Worm (Caenorhabditis elegans) whole organism, young adult: ENCODE measurements around the gene F58G6.7.

Experiments used
- B0019.2 ChIP-seq: fragments of 200-800 bp; sonication (Bioruptor generic); conservative IDR thresholded peaks from 2 replicates; pipeline ENCODE4 v1.3.6; 2022; ENCODE audit warnings: missing genetic modification reagents, missing genetic modification characterization, missing compliant biosample characterization
- B0035.1 ChIP-seq: sonication (generic microtip); optimal IDR thresholded peaks from 2 replicates; lab custom pipeline; 2016; ENCODE audit warnings: missing genetic modification characterization, mild to moderate bottlenecking, missing compliant biosample characterization, missing genotype, missing genetic modification reagents
- B0336.3 ChIP-seq: fragments of 200-800 bp; sonication (Bioruptor generic); IDR thresholded peaks from 2 replicates; pipeline ENCODE4 v1.3.6; 2022; ENCODE audit warnings: missing genetic modification characterization, missing compliant biosample characterization
- F22D6.2 ChIP-seq: sonication (generic microtip); optimal IDR thresholded peaks from 2 replicates; lab custom pipeline; 2016; ENCODE audit warnings: mild to moderate bottlenecking, missing genetic modification characterization, missing compliant biosample characterization
- F55B11.4 ChIP-seq: sonication (generic microtip); optimal IDR thresholded peaks from 2 replicates; lab custom pipeline; 2016; ENCODE audit warnings: missing compliant biosample characterization, missing genetic modification characterization, borderline replicate concordance; ENCODE audit not compliant: insufficient read depth
- Y53F4B.3 ChIP-seq: fragments of 200-800 bp; sonication (Bioruptor generic); IDR thresholded peaks from 2 replicates; pipeline ENCODE4 v1.3.6; 2022; ENCODE audit warnings: missing genetic modification reagents, missing genetic modification characterization, missing compliant biosample characterization
- Y67H2A.10 ChIP-seq: fragments of 200-800 bp; sonication (Bioruptor generic); conservative IDR thresholded peaks from 2 replicates; pipeline ENCODE4 v1.3.6; 2022; ENCODE audit warnings: missing genetic modification reagents, missing genetic modification characterization, missing compliant biosample characterization
- Y95B8A.8 ChIP-seq: fragments of 200-800 bp; sonication (Bioruptor generic); IDR thresholded peaks from 2 replicates; pipeline ENCODE4 v1.3.6; 2022; ENCODE audit warnings: missing genetic modification reagents, missing genetic modification characterization, missing compliant biosample characterization
- aptf-3 ChIP-seq: fragments of 200-800 bp; sonication (Bioruptor generic); IDR thresholded peaks from 2 replicates; pipeline ENCODE4 v1.3.6; 2022; ENCODE audit warnings: missing genetic modification characterization, missing compliant biosample characterization
- atf-7 ChIP-seq: sonication (generic microtip); optimal IDR thresholded peaks from 2 replicates; lab custom pipeline; 2017; ENCODE audit warnings: mild to moderate bottlenecking, missing genetic modification characterization, missing compliant biosample characterization
- athp-1 ChIP-seq: sonication (generic microtip); optimal IDR thresholded peaks from 2 replicates; lab custom pipeline; 2017; ENCODE audit warnings: mild to moderate bottlenecking, missing genetic modification characterization, missing compliant biosample characterization
- attf-3 ChIP-seq: fragments of 200-800 bp; sonication (Bioruptor generic); conservative IDR thresholded peaks from 2 replicates; pipeline ENCODE4 v1.3.6; 2022; ENCODE audit warnings: missing genetic modification reagents, missing genetic modification characterization, missing compliant biosample characterization
- attf-6 ChIP-seq: fragments of 200-800 bp; sonication (Bioruptor generic); IDR thresholded peaks from 2 replicates; pipeline ENCODE4 v1.3.6; 2022; ENCODE audit warnings: missing genetic modification reagents, missing genetic modification characterization, missing compliant biosample characterization
- bed-1 ChIP-seq: fragments of 200-800 bp; sonication (Bioruptor generic); IDR thresholded peaks from 2 replicates; pipeline ENCODE4 v1.3.6; 2022; ENCODE audit warnings: missing genetic modification reagents, missing genetic modification characterization, missing compliant biosample characterization
- cebp-1 ChIP-seq, 2 experiments: fragments of 200-800 bp in 1 of 2; sonication (Bioruptor generic) in 1 of 2; sonication (generic microtip) in 1 of 2; IDR thresholded peaks in 1 of 2; optimal IDR thresholded peaks in 1 of 2; 2 replicates each; pipeline versions ENCODE4 v1.3.6 to Lab custom; 2017 to 2022; ENCODE audit warnings: missing compliant biosample characterization in 2 of 2, missing genetic modification characterization in 2 of 2, mild to moderate bottlenecking in 1 of 2, missing genetic modification reagents in 1 of 2, moderate library complexity in 1 of 2
- cebp-2 ChIP-seq: fragments of 200-800 bp; sonication (Bioruptor generic); IDR thresholded peaks from 2 replicates; pipeline ENCODE4 v1.3.6; 2022; ENCODE audit warnings: missing genetic modification characterization, missing compliant biosample characterization
- ceh-27 ChIP-seq: fragments of 200-800 bp; sonication (Bioruptor generic); optimal IDR thresholded peaks from 2 replicates; lab custom pipeline; 2018; ENCODE audit warnings: mild to moderate bottlenecking, missing genetic modification characterization, moderate library complexity, missing compliant biosample characterization
- ceh-40 ChIP-seq: fragments of 200-800 bp; sonication (Bioruptor generic); IDR thresholded peaks from 2 replicates; pipeline ENCODE4 v1.3.6; 2022; ENCODE audit warnings: missing genetic modification characterization, missing compliant biosample characterization
- fkh-3 ChIP-seq: sonication (generic microtip); optimal IDR thresholded peaks from 2 replicates; lab custom pipeline; 2016; ENCODE audit warnings: mild to moderate bottlenecking, missing genetic modification characterization, missing compliant biosample characterization
- him-1 ChIP-seq: sonication (generic microtip); optimal IDR thresholded peaks from 2 replicates; lab custom pipeline; 2016; ENCODE audit warnings: missing genotype, missing genetic modification reagents, missing genetic modification characterization, missing compliant biosample characterization
- hlh-12 ChIP-seq: sonication (generic microtip); optimal IDR thresholded peaks from 2 replicates; lab custom pipeline; 2016; ENCODE audit warnings: missing genetic modification characterization, missing compliant biosample characterization
- hmg-20 ChIP-seq: fragments of 200-800 bp; sonication (Bioruptor generic); IDR thresholded peaks from 2 replicates; pipeline ENCODE4 v1.3.6; 2022; ENCODE audit warnings: missing genetic modification reagents, missing genetic modification characterization, missing compliant biosample characterization
- lin-26 ChIP-seq: fragments of 200-800 bp; sonication (Bioruptor generic); IDR thresholded peaks from 2 replicates; pipeline ENCODE4 v1.3.6; 2022; ENCODE audit warnings: missing genetic modification reagents, missing genetic modification characterization, missing compliant biosample characterization
- lin-54 ChIP-seq: fragments of 200-800 bp; sonication (Bioruptor generic); optimal IDR thresholded peaks from 2 replicates; lab custom pipeline; 2018; ENCODE audit warnings: mild to moderate bottlenecking, missing genetic modification characterization, missing compliant biosample characterization
- madf-10 ChIP-seq: sonication (generic microtip); optimal IDR thresholded peaks from 2 replicates; lab custom pipeline; 2016; ENCODE audit warnings: mild to moderate bottlenecking, missing genetic modification characterization, missing compliant biosample characterization
- madf-3 ChIP-seq: fragments of 200-800 bp; sonication (Bioruptor generic); IDR thresholded peaks from 2 replicates; pipeline ENCODE4 v1.3.6; 2022; ENCODE audit warnings: missing genetic modification reagents, missing genetic modification characterization, missing compliant biosample characterization
- mel-28 ChIP-seq: sonication (generic microtip); optimal IDR thresholded peaks from 2 replicates; lab custom pipeline; 2016; ENCODE audit warnings: borderline replicate concordance, mild to moderate bottlenecking, missing genetic modification characterization, missing compliant biosample characterization
- mes-4 ChIP-seq: sonication (generic microtip); optimal IDR thresholded peaks from 2 replicates; lab custom pipeline; 2016; ENCODE audit warnings: missing genotype, missing genetic modification characterization, missing compliant biosample characterization
- mxl-1 ChIP-seq: sonication (generic microtip); optimal IDR thresholded peaks from 2 replicates; lab custom pipeline; 2016; ENCODE audit warnings: missing genetic modification characterization, missing compliant biosample characterization
- nfya-2 ChIP-seq: fragments of 200-800 bp; sonication (Bioruptor generic); IDR thresholded peaks from 2 replicates; pipeline ENCODE4 v1.3.6; 2022; ENCODE audit warnings: missing genetic modification reagents, missing genetic modification characterization, missing compliant biosample characterization
- nhr-179 ChIP-seq: sonication (generic microtip); optimal IDR thresholded peaks from 2 replicates; lab custom pipeline; 2016; ENCODE audit warnings: mild to moderate bottlenecking, missing genetic modification characterization, missing compliant biosample characterization
- nhr-80 ChIP-seq: sonication (generic microtip); optimal IDR thresholded peaks from 2 replicates; lab custom pipeline; 2016; ENCODE audit warnings: missing genetic modification characterization, missing compliant biosample characterization
- repo-1 ChIP-seq: sonication (generic microtip); optimal IDR thresholded peaks from 2 replicates; lab custom pipeline; 2017; ENCODE audit warnings: mild to moderate bottlenecking, missing genetic modification characterization, missing compliant biosample characterization
- rpc-1 ChIP-seq, 2 experiments: fragments of 150-350 bp in 1 of 2; sonication (generic microtip) in 1 of 2; optimal IDR thresholded peaks; 2 replicates each; lab custom pipeline; 2014 to 2018; ENCODE audit warnings: missing biosample characterization in 1 of 2, missing genetic modification characterization in 1 of 2, missing genetic modification reagents in 1 of 2, missing genotype in 1 of 2
- somi-1 ChIP-seq: fragments of 200-800 bp; sonication (Bioruptor generic); optimal IDR thresholded peaks from 2 replicates; lab custom pipeline; 2018; ENCODE audit warnings: mild to moderate bottlenecking, missing genetic modification characterization, missing compliant biosample characterization
- tbp1 ChIP-seq: fragments of 200-800 bp; sonication (Bioruptor generic); optimal IDR thresholded peaks from 2 replicates; lab custom pipeline; 2018; ENCODE audit warnings: mild to moderate bottlenecking, missing genetic modification characterization, missing compliant biosample characterization
- tlf-1 ChIP-seq: fragments of 200-800 bp; sonication (Bioruptor generic); optimal IDR thresholded peaks from 2 replicates; lab custom pipeline; 2018; ENCODE audit warnings: mild to moderate bottlenecking, missing genetic modification characterization, missing compliant biosample characterization
- unc-130 ChIP-seq: sonication (generic microtip); optimal IDR thresholded peaks from 2 replicates; lab custom pipeline; 2016; ENCODE audit warnings: missing genetic modification reagents, missing genetic modification characterization, missing compliant biosample characterization
- zfh-2 ChIP-seq: fragments of 200-800 bp; sonication (Bioruptor generic); conservative IDR thresholded peaks from 2 replicates; pipeline ENCODE4 v1.3.6; 2022; ENCODE audit warnings: missing genetic modification reagents, missing genetic modification characterization, missing compliant biosample characterization
- zim-3 ChIP-seq: sonication (generic microtip); optimal IDR thresholded peaks from 2 replicates; lab custom pipeline; 2017; ENCODE audit warnings: mild to moderate bottlenecking, missing genetic modification characterization, moderate library complexity, missing compliant biosample characterization
- ztf-22 ChIP-seq: fragments of 200-800 bp; sonication (Bioruptor generic); optimal IDR thresholded peaks from 2 replicates; lab custom pipeline; 2018; ENCODE audit warnings: mild to moderate bottlenecking, missing genetic modification characterization, moderate library complexity, missing compliant biosample characterization
- ztf-28 ChIP-seq: fragments of 200-800 bp; sonication (Bioruptor generic); IDR thresholded peaks from 2 replicates; pipeline ENCODE4 v1.3.6; 2022; ENCODE audit warnings: missing genetic modification reagents, missing genetic modification characterization, missing compliant biosample characterization
- ztf-3 ChIP-seq: fragments of 200-800 bp; sonication (Bioruptor generic); optimal IDR thresholded peaks from 2 replicates; lab custom pipeline; 2018; ENCODE audit warnings: mild to moderate bottlenecking, missing genetic modification characterization, missing compliant biosample characterization

F58G6.7 gene

DNA sequence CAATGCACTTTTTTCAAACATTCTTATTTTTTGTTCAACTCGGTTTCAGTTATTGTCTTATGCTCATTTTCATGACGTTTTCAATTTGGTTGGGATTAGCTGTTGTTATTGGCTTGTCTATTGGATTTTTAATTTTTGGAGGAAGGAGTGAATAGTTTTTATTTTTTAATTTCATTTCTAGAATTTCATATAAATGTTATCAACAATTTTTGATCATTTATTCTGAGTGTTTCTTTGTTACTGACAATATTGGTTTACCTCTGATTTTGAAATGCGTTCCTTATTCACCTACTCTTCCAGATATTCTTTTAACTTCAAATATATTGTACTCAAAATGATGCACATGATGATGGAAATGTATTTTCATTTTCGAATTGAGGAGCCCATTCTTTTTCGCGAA, at the start of gene F58G6.7:
TSS of gene F58G6.7 (plus strand) at position 301 of the 400 bp plus-strand sequence.
- TF ChIP-seq lin-54 (GFP tag; lab: Kevin White, UChicago) (no peak), fkh-3 (tag; lab: Kevin White, UChicago) (no peak), F22D6.2 (tag; lab: Kevin White, UChicago) (no peak), zfh-2 (GFP tag; lab: Robert Waterston, UW) (no peak), aptf-3 (GFP tag; lab: Robert Waterston, UW) (no peak), cebp-2 (GFP tag; lab: Robert Waterston, UW) (no peak), him-1 (tag; lab: Kevin White, UChicago) (no peak)

DNA sequence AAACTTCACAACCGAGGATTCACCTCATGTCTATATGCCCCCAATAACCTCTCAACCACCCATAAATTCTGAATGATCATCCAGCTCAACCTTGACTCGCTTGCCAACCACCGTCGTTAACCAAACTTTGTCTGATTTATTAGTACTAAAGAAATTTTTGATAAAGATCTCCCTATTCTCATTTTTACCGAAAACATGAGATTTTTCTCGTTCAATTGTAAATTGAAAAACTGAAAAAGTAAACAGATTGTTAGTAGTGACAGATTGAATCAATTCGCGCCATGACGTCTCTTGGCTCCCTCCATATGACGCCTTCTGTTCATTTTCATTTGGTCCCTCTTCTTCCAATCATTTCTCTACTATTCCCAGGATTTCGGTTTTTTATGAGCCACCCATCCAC, 46.2 kb upstream of the F58G6.7 start:
- TF ChIP-seq tlf-1 (GFP tag; lab: Kevin White, UChicago) (no peak), Y53F4B.3 (GFP tag; lab: Robert Waterston, UW) (no peak), ztf-28 (GFP tag; lab: Robert Waterston, UW) (no peak), nfya-2 (no peak), lin-26 (GFP tag; lab: Robert Waterston, UW) (no peak), ztf-22 (GFP tag; lab: Kevin White, UChicago) (no peak), somi-1 (GFP tag; lab: Kevin White, UChicago) (no peak)

DNA sequence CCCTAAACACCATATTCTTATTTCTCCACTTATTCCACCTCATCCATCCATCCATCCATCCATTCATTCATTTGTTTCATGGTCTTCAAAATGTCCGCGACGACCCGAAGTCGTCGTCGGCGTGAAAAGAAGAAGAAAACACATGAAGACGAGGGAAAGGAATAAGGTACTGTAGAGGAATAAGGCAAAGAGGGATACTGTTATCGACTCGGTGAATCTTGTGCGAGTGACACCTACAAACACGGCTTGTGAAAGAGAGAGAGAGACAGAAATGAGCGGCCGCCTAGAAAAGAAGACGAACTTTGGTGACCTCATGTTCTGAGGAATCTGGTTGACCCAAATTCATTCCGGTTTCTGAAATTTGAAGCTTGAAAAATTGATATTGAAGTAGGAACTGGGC, 45.0 kb upstream of the F58G6.7 start:
- TF ChIP-seq B0019.2 (no peak), mxl-1 (tag; lab: Kevin White, UChicago) (no peak), zim-3 (tag; lab: Kevin White, UChicago) (no peak), Y95B8A.8 (no peak), ztf-22 (GFP tag; lab: Kevin White, UChicago) (no peak), hmg-20 (GFP tag; lab: Robert Waterston, UW) (no peak), mel-28 (tag; lab: Kevin White, UChicago) (no peak), mes-4 (no peak), ceh-27 (GFP tag; lab: Kevin White, UChicago) (no peak), nhr-179 (no peak), F55B11.4 (tag; lab: Kevin White, UChicago) (no peak), rpc-1 (optimal IDR thresholded peaks at IDR 0.05; lab: Kevin White, UChicago) (no peak), rpc-1 (tag; optimal IDR thresholded peaks at IDR 0.05; lab: Kevin White, UChicago) (no peak), athp-1 (no peak), bed-1 (GFP tag; lab: Robert Waterston, UW) (no peak), attf-6 (no peak), B0035.1 (no peak), tbp1 (GFP tag; lab: Kevin White, UChicago) (no peak), repo-1 (tag; lab: Kevin White, UChicago) (no peak), lin-26 (GFP tag; lab: Robert Waterston, UW) (no peak), ceh-40 (GFP tag; lab: Robert Waterston, UW) (no peak)

DNA sequence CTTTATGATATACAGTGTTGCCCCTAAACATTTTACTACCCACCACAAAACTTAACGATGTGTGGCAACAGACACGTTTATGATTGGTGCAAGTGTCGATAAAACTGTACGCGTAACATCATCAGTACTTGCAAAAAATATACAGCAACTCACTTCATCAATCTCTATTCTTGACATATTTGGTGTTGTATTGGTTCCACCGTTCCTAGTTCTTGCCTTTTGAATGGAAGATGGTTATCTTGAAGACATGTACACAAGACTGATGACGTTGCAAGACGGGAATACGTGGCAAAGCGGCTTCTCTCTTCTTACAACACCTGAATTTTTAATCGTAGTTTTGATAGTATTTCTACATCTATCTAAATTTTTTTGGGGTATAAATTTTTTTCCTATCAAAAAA, 43.2 kb upstream of the F58G6.7 start:
- TF ChIP-seq ceh-27 (GFP tag; lab: Kevin White, UChicago) = no peak
- no peak for TF ChIP-seq atf-7 (tag; lab: Kevin White, UChicago)
- TF ChIP-seq madf-3 (GFP tag; lab: Robert Waterston, UW) = no peak
- no peak for TF ChIP-seq attf-3
- no peak for TF ChIP-seq ztf-3 (GFP tag; lab: Kevin White, UChicago)
- TF ChIP-seq fkh-3 (tag; lab: Kevin White, UChicago) = no peak
- no peak for TF ChIP-seq nhr-80 (tag; lab: Kevin White, UChicago)
- TF ChIP-seq madf-10 (tag; lab: Kevin White, UChicago) = no peak
- TF ChIP-seq hlh-12 = no peak
- TF ChIP-seq unc-130 (GFP tag; lab: Kevin White, UChicago) = no peak
- no peak for TF ChIP-seq Y67H2A.10 (GFP tag; lab: Robert Waterston, UW)
- no peak for TF ChIP-seq cebp-1 (GFP tag; IDR thresholded peaks at IDR 0.05; lab: Robert Waterston, UW)
- TF ChIP-seq cebp-1 (tag; optimal IDR thresholded peaks at IDR 0.05; lab: Kevin White, UChicago) = no peak
- TF ChIP-seq repo-1 (tag; lab: Kevin White, UChicago) = no peak
- TF ChIP-seq B0336.3 = no peak
